Fruit fly (Drosophila melanogaster) whole organism, prepupa: ENCODE measurements around the gene CG13837.

Experiments
- CG4318 ChIP-seq: fragments of 200-800 bp; sonication (Bioruptor generic); optimal IDR thresholded peaks from 3 replicates; lab custom pipeline; 2017; ENCODE audit warnings: missing biosample characterization, mild to moderate bottlenecking, missing genetic modification characterization
- CG9139 ChIP-seq: fragments of 200-800 bp; sonication (Bioruptor generic); optimal IDR thresholded peaks from 3 replicates; lab custom pipeline; 2017; ENCODE audit warnings: missing biosample characterization, mild to moderate bottlenecking, missing genetic modification characterization
- cyc ChIP-seq: fragments of 200-800 bp; sonication (Bioruptor generic); optimal IDR thresholded peaks from 3 replicates; lab custom pipeline; 2016; ENCODE audit warnings: missing biosample characterization, missing genetic modification characterization
- fkh ChIP-seq: fragments of 200-800 bp; sonication (Bioruptor generic); optimal IDR thresholded peaks from 3 replicates; lab custom pipeline; 2017; ENCODE audit warnings: missing biosample characterization, mild to moderate bottlenecking, missing genetic modification characterization, moderate library complexity

dm6 chr3R:23048690-23049118, 4.9 kb downstream of the CG13837 start:
- TF ChIP-seq cyc (GFP tag; lab: Kevin White, UChicago) = peak; percentile 83
- peak; percentile 64 for TF ChIP-seq CG9139 (GFP tag; lab: Kevin White, UChicago)
- peak; percentile 87 for TF ChIP-seq CG4318
- TF ChIP-seq fkh (GFP tag; lab: Kevin White, UChicago) = peak; percentile 67
